Worm (Caenorhabditis elegans): ENCODE results near the gene C06G3.8.

DNA sequence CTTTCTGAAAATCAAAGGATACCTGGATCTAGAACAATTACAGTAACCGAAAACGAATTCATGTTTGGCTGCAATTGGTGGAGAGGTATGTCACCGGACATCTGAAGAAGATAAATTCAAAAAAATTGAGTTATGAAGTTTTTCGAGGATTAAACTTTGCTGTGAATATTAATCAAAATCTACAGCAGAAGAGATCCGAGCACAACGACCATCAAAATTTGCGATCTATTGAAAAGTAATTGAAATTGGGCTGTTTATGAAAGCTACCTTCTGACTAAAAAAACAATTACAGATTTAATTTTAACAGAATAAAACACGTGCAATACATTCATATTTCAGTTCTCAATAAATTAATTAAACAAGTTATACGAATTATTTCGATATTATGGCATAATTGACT lies at the start of gene C06G3.8:
- TF ChIP-seq ztf-11 (tag; optimal IDR thresholded peaks at IDR 0.05) (no peak), nhr-77 (tag; optimal IDR thresholded peaks at IDR 0.05) (no peak), elt-2 (tag; optimal IDR thresholded peaks at IDR 0.05) (no peak), nhr-28 (tag; optimal IDR thresholded peaks at IDR 0.05) (no peak), ets-5 (GFP tag; IDR thresholded peaks at IDR 0.05) (no peak), fos-1 (tag; optimal IDR thresholded peaks at IDR 0.05) (no peak)
